Worm (Caenorhabditis elegans) whole organism, young adult: Measurements from ENCODE around the gene B0495.5.

Experiments used
- D2030.7 ChIP-seq: fragments of 200-800 bp; sonication (Bioruptor generic); IDR thresholded peaks from 2 replicates; pipeline ENCODE4 v1.3.6; 2022; ENCODE audit warnings: missing genetic modification reagents, missing genetic modification characterization, missing compliant biosample characterization
- F22D6.2 ChIP-seq: sonication (generic microtip); optimal IDR thresholded peaks from 2 replicates; lab custom pipeline; 2016; ENCODE audit warnings: mild to moderate bottlenecking, missing genetic modification characterization, missing compliant biosample characterization
- F23B12.7 ChIP-seq: sonication (generic microtip); optimal IDR thresholded peaks from 2 replicates; lab custom pipeline; 2017; ENCODE audit warnings: missing genetic modification characterization, mild to moderate bottlenecking, missing compliant biosample characterization, antibody characterized with exemption, moderate library complexity; ENCODE audit not compliant: insufficient read depth
- F33H1.4 ChIP-seq: fragments of 200-800 bp; sonication (Bioruptor generic); IDR thresholded peaks from 2 replicates; pipeline ENCODE4 v1.3.6; 2022; ENCODE audit warnings: missing genetic modification reagents, missing genetic modification characterization, missing compliant biosample characterization
- F39B2.1 ChIP-seq: fragments of 200-800 bp; sonication (Bioruptor generic); IDR thresholded peaks from 2 replicates; pipeline ENCODE4 v1.3.6; 2022; ENCODE audit warnings: missing genetic modification reagents, missing genetic modification characterization, missing compliant biosample characterization
- F57A8.1 ChIP-seq: fragments of 200-800 bp; sonication (Bioruptor generic); optimal IDR thresholded peaks from 2 replicates; lab custom pipeline; 2018; ENCODE audit warnings: mild to moderate bottlenecking, missing genetic modification characterization, moderate library complexity, missing compliant biosample characterization
- F57C9.4 ChIP-seq: sonication (generic microtip); optimal IDR thresholded peaks from 2 replicates; lab custom pipeline; 2017; ENCODE audit warnings: mild to moderate bottlenecking, missing genetic modification characterization, missing compliant biosample characterization
- T07F8.4 ChIP-seq: sonication (generic microtip); optimal IDR thresholded peaks from 2 replicates; lab custom pipeline; 2016; ENCODE audit warnings: mild to moderate bottlenecking, missing genetic modification characterization, moderate library complexity, missing compliant biosample characterization
- T26A5.8 ChIP-seq: sonication (generic microtip); optimal IDR thresholded peaks from 2 replicates; lab custom pipeline; 2016; ENCODE audit warnings: missing genetic modification characterization, missing compliant biosample characterization
- Y67H2A.10 ChIP-seq: fragments of 200-800 bp; sonication (Bioruptor generic); conservative IDR thresholded peaks from 2 replicates; pipeline ENCODE4 v1.3.6; 2022; ENCODE audit warnings: missing genetic modification reagents, missing genetic modification characterization, missing compliant biosample characterization
- Y95B8A.8 ChIP-seq: fragments of 200-800 bp; sonication (Bioruptor generic); IDR thresholded peaks from 2 replicates; pipeline ENCODE4 v1.3.6; 2022; ENCODE audit warnings: missing genetic modification reagents, missing genetic modification characterization, missing compliant biosample characterization
- aptf-3 ChIP-seq: fragments of 200-800 bp; sonication (Bioruptor generic); IDR thresholded peaks from 2 replicates; pipeline ENCODE4 v1.3.6; 2022; ENCODE audit warnings: missing genetic modification characterization, missing compliant biosample characterization
- attf-5 ChIP-seq: fragments of 200-800 bp; sonication (Bioruptor generic); optimal IDR thresholded peaks from 2 replicates; lab custom pipeline; 2018; ENCODE audit warnings: mild to moderate bottlenecking, missing genetic modification characterization, missing compliant biosample characterization
- bed-1 ChIP-seq: fragments of 200-800 bp; sonication (Bioruptor generic); IDR thresholded peaks from 2 replicates; pipeline ENCODE4 v1.3.6; 2022; ENCODE audit warnings: missing genetic modification reagents, missing genetic modification characterization, missing compliant biosample characterization
- cebp-1 ChIP-seq, 2 experiments: fragments of 200-800 bp in 1 of 2; sonication (Bioruptor generic) in 1 of 2; sonication (generic microtip) in 1 of 2; IDR thresholded peaks in 1 of 2; optimal IDR thresholded peaks in 1 of 2; 2 replicates each; pipeline versions ENCODE4 v1.3.6 to Lab custom; 2017 to 2022; ENCODE audit warnings: missing compliant biosample characterization in 2 of 2, missing genetic modification characterization in 2 of 2, mild to moderate bottlenecking in 1 of 2, missing genetic modification reagents in 1 of 2, moderate library complexity in 1 of 2
- ceh-58 ChIP-seq: fragments of 200-800 bp; sonication (Bioruptor generic); IDR thresholded peaks from 2 replicates; pipeline ENCODE4 v1.3.6; 2022; ENCODE audit warnings: missing genetic modification characterization, missing compliant biosample characterization
- chd-7 ChIP-seq: sonication (generic microtip); optimal IDR thresholded peaks from 2 replicates; lab custom pipeline; 2016; ENCODE audit warnings: mild to moderate bottlenecking, missing genetic modification characterization, moderate library complexity, missing compliant biosample characterization
- die-1 ChIP-seq: sonication (generic microtip); optimal IDR thresholded peaks from 2 replicates; lab custom pipeline; 2016; ENCODE audit warnings: missing genotype, mild to moderate bottlenecking, missing genetic modification characterization, missing compliant biosample characterization
- dox-1 ChIP-seq: fragments of 200-800 bp; sonication (Bioruptor generic); IDR thresholded peaks from 2 replicates; pipeline ENCODE4 v1.3.6; 2022; ENCODE audit warnings: missing genetic modification reagents, missing genetic modification characterization, missing compliant biosample characterization
- ets-4 ChIP-seq: fragments of 200-800 bp; sonication (Bioruptor generic); optimal IDR thresholded peaks from 2 replicates; lab custom pipeline; 2018; ENCODE audit warnings: mild to moderate bottlenecking, missing genetic modification characterization, missing compliant biosample characterization
- gei-17 ChIP-seq: fragments of 200-800 bp; sonication (Bioruptor generic); optimal IDR thresholded peaks from 2 replicates; lab custom pipeline; 2018; ENCODE audit warnings: mild to moderate bottlenecking, missing genetic modification characterization, missing compliant biosample characterization
- hlh-12 ChIP-seq: sonication (generic microtip); optimal IDR thresholded peaks from 2 replicates; lab custom pipeline; 2016; ENCODE audit warnings: missing genetic modification characterization, missing compliant biosample characterization
- hrde-1 ChIP-seq: sonication (generic microtip); optimal IDR thresholded peaks from 2 replicates; lab custom pipeline; 2016; ENCODE audit warnings: missing genetic modification characterization, mild to moderate bottlenecking, missing compliant biosample characterization, moderate library complexity, missing genotype, missing genetic modification reagents, borderline replicate concordance
- lag-1 ChIP-seq: fragments of 200-800 bp; sonication (Bioruptor generic); IDR thresholded peaks from 2 replicates; pipeline ENCODE4 v1.3.6; 2022; ENCODE audit warnings: missing genetic modification reagents, missing genetic modification characterization, missing compliant biosample characterization
- let-607 ChIP-seq, 2 experiments: fragments of 200-800 bp in 1 of 2; sonication (Bioruptor generic) in 1 of 2; sonication (generic microtip) in 1 of 2; optimal IDR thresholded peaks; 2 replicates each; lab custom pipeline; 2016 to 2018; ENCODE audit warnings: mild to moderate bottlenecking in 2 of 2, missing compliant biosample characterization in 2 of 2, missing genetic modification characterization in 2 of 2, moderate library complexity in 2 of 2, missing genotype in 1 of 2
- lin-26 ChIP-seq: fragments of 200-800 bp; sonication (Bioruptor generic); IDR thresholded peaks from 2 replicates; pipeline ENCODE4 v1.3.6; 2022; ENCODE audit warnings: missing genetic modification reagents, missing genetic modification characterization, missing compliant biosample characterization
- lsl-1 ChIP-seq: fragments of 200-800 bp; sonication (Bioruptor generic); optimal IDR thresholded peaks from 2 replicates; lab custom pipeline; 2018; ENCODE audit warnings: mild to moderate bottlenecking, missing genetic modification characterization, moderate library complexity, missing compliant biosample characterization
- madf-3 ChIP-seq: fragments of 200-800 bp; sonication (Bioruptor generic); IDR thresholded peaks from 2 replicates; pipeline ENCODE4 v1.3.6; 2022; ENCODE audit warnings: missing genetic modification reagents, missing genetic modification characterization, missing compliant biosample characterization
- madf-6 ChIP-seq: fragments of 200-800 bp; sonication (Bioruptor generic); IDR thresholded peaks from 2 replicates; pipeline ENCODE4 v1.3.6; 2022; ENCODE audit warnings: missing genetic modification reagents, missing genetic modification characterization, missing compliant biosample characterization
- madf-8 ChIP-seq: fragments of 200-800 bp; sonication (Bioruptor generic); conservative IDR thresholded peaks from 2 replicates; pipeline ENCODE4 v1.3.6; 2022; ENCODE audit warnings: missing genetic modification reagents, missing genetic modification characterization, missing compliant biosample characterization
- mxl-1 ChIP-seq: sonication (generic microtip); optimal IDR thresholded peaks from 2 replicates; lab custom pipeline; 2016; ENCODE audit warnings: missing genetic modification characterization, missing compliant biosample characterization
- nfyb-1 ChIP-seq: fragments of 200-800 bp; sonication (Bioruptor generic); IDR thresholded peaks from 2 replicates; pipeline ENCODE4 v1.3.6; 2022; ENCODE audit warnings: missing genetic modification reagents, missing genetic modification characterization, missing compliant biosample characterization
- nhr-27 ChIP-seq: fragments of 200-800 bp; sonication (Bioruptor generic); optimal IDR thresholded peaks from 2 replicates; lab custom pipeline; 2018; ENCODE audit warnings: mild to moderate bottlenecking, missing genetic modification characterization, moderate library complexity, missing compliant biosample characterization
- nhr-80 ChIP-seq: sonication (generic microtip); optimal IDR thresholded peaks from 2 replicates; lab custom pipeline; 2016; ENCODE audit warnings: missing genetic modification characterization, missing compliant biosample characterization
- pha-4 ChIP-seq: fragments of 150-350 bp; sonication (generic microtip); optimal IDR thresholded peaks from 2 replicates; lab custom pipeline; 2014; ENCODE audit warnings: missing biosample characterization, missing genetic modification reagents, missing genetic modification characterization
- rpc-1 ChIP-seq, 2 experiments: fragments of 150-350 bp in 1 of 2; sonication (generic microtip) in 1 of 2; optimal IDR thresholded peaks; 2 replicates each; lab custom pipeline; 2014 to 2018; ENCODE audit warnings: missing biosample characterization in 1 of 2, missing genetic modification characterization in 1 of 2, missing genetic modification reagents in 1 of 2, missing genotype in 1 of 2
- snpc-1.1 ChIP-seq: sonication (generic microtip); optimal IDR thresholded peaks from 2 replicates; lab custom pipeline; 2017; ENCODE audit warnings: missing genetic modification characterization, mild to moderate bottlenecking, missing compliant biosample characterization, antibody characterized with exemption, moderate library complexity, missing genotype, missing genetic modification reagents; ENCODE audit not compliant: insufficient read depth
- snpc-1.3 ChIP-seq: sonication (generic microtip); optimal IDR thresholded peaks from 2 replicates; lab custom pipeline; 2017; ENCODE audit warnings: missing genetic modification characterization, mild to moderate bottlenecking, missing compliant biosample characterization, antibody characterized with exemption, moderate library complexity, missing genotype, missing genetic modification reagents; ENCODE audit not compliant: insufficient read depth
- snpc-4 ChIP-seq, 5 experiments: fragments of 150-350 bp in 1 of 5; sonication (generic microtip) in 4 of 5; optimal IDR thresholded peaks; 2 replicates each; lab custom pipeline; 2014 to 2018; ENCODE audit warnings: missing genetic modification characterization in 5 of 5, missing biosample characterization in 3 of 5, antibody characterized with exemption in 2 of 5, mild to moderate bottlenecking in 2 of 5, missing compliant biosample characterization in 2 of 5, missing genotype in 2 of 5, moderate library complexity in 2 of 5, missing genetic modification reagents in 1 of 5
- somi-1 ChIP-seq: fragments of 200-800 bp; sonication (Bioruptor generic); optimal IDR thresholded peaks from 2 replicates; lab custom pipeline; 2018; ENCODE audit warnings: mild to moderate bottlenecking, missing genetic modification characterization, missing compliant biosample characterization
- tbx-9 ChIP-seq: sonication (generic microtip); optimal IDR thresholded peaks from 2 replicates; lab custom pipeline; 2016; ENCODE audit warnings: borderline replicate concordance, missing genetic modification characterization, inconsistent platforms, missing compliant biosample characterization
- tlf-1 ChIP-seq: fragments of 200-800 bp; sonication (Bioruptor generic); optimal IDR thresholded peaks from 2 replicates; lab custom pipeline; 2018; ENCODE audit warnings: mild to moderate bottlenecking, missing genetic modification characterization, missing compliant biosample characterization

Gene B0495.5

ce11 chrII:7704387-7704786, 6.1 kb upstream of the B0495.5 start:
- no peak for TF ChIP-seq hrde-1 (tag; lab: Kevin White, UChicago)
- no peak for TF ChIP-seq pha-4
- no peak for TF ChIP-seq hlh-12
- TF ChIP-seq T07F8.4 (tag; lab: Kevin White, UChicago) = no peak
- no peak for TF ChIP-seq nfyb-1 (GFP tag; lab: Robert Waterston, UW)
- no peak for TF ChIP-seq dox-1 (GFP tag; lab: Robert Waterston, UW)
- no peak for TF ChIP-seq F23B12.7
- TF ChIP-seq F57A8.1 (GFP tag; lab: Kevin White, UChicago) = no peak
- TF ChIP-seq aptf-3 (GFP tag; lab: Robert Waterston, UW) = no peak
- no peak for TF ChIP-seq F22D6.2 (tag; lab: Kevin White, UChicago)
- TF ChIP-seq gei-17 (GFP tag; lab: Kevin White, UChicago) = no peak
- TF ChIP-seq attf-5 (GFP tag; lab: Kevin White, UChicago) = no peak
- TF ChIP-seq, all 124 proteins: peak for 0

- TF ChIP-seq lsl-1 (GFP tag; lab: Kevin White, UChicago) = peak; percentile 49
- no peak for TF ChIP-seq snpc-1.3 (tag; lab: Kevin White, UChicago)
- no peak for TF ChIP-seq hrde-1 (tag; lab: Kevin White, UChicago)
- no peak for TF ChIP-seq nhr-27
- no peak for TF ChIP-seq F33H1.4
- no peak for TF ChIP-seq madf-3 (GFP tag; lab: Robert Waterston, UW)
- no peak for TF ChIP-seq die-1 (tag; lab: Kevin White, UChicago)
These were observed 703 bp upstream of the B0495.5 start, which contains the start of the genes moa-2 and cdk-11.1 for ce11 chrII:7699009-7699408. Gene moa-2 (minus strand): TSS chrII:7699033. Gene cdk-11.1 (plus strand): TSS chrII:7699235.

DNA sequence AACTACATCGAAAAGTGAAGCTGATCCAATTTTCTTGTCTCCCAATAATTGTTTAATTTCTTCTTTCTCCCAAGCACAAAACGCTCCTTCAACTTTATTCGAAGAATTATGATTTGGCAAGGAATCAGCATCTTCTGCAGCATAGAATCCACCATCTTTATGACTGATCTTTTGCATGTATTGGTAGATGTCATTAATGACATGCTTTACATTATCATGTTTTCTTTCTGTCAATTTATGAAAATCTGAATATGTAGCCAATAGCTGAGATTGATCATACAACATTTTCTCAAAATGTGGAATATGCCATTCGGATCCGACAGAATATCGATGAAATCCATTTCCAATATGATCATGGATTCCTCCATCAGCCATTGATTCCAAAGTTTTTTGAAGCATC, 1.1 kb downstream of the B0495.5 start:
- TF ChIP-seq F39B2.1 (GFP tag; lab: Robert Waterston, UW) (no peak), ceh-58 (no peak), mxl-1 (no peak), F57C9.4 (tag; lab: Kevin White, UChicago) (no peak), madf-8 (GFP tag; lab: Robert Waterston, UW) (no peak), Y95B8A.8 (GFP tag; lab: Robert Waterston, UW) (no peak), hlh-12 (no peak), rpc-1 (optimal IDR thresholded peaks at IDR 0.05; lab: Kevin White, UChicago) (no peak), rpc-1 (tag; optimal IDR thresholded peaks at IDR 0.05; lab: Kevin White, UChicago) (no peak), T26A5.8 (tag; lab: Kevin White, UChicago) (no peak), snpc-1.1 (tag; lab: Kevin White, UChicago) (no peak), T07F8.4 (tag; lab: Kevin White, UChicago) (no peak), cebp-1 (GFP tag; IDR thresholded peaks at IDR 0.05; lab: Robert Waterston, UW) (no peak), cebp-1 (tag; optimal IDR thresholded peaks at IDR 0.05; lab: Kevin White, UChicago) (no peak)

DNA sequence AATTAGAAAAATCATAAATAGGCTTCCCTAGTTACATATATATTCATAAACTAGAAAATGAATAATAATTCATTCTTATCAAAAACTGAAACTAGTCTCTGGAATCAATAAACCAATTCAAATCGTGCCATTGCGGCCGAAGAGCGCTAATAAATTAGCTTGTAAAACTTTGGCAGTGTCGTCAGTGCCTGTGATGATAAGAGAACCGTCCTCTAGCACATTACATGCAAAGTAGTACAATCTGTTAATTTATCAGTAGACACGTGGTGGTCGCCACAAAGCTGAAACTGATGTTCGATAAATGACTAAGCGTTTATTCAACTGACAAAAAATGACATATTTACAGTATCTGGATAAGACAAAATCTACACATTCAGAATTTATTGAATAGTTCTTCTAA, 2.7 kb downstream of the B0495.5 start:
- TF ChIP-seq let-607 (tag; optimal IDR thresholded peaks at IDR 0.05; lab: Kevin White, UChicago) (peak; percentile 84 to 85), madf-6 (no peak), gei-17 (GFP tag; lab: Kevin White, UChicago) (no peak), bed-1 (GFP tag; lab: Robert Waterston, UW) (no peak), snpc-4 (GFP tag; optimal IDR thresholded peaks at IDR 0.05; lab: Kevin White, UChicago) (no peak), snpc-4 (tag; optimal IDR thresholded peaks at IDR 0.05; lab: Kevin White, UChicago) (no peak), nhr-80 (tag; lab: Kevin White, UChicago) (peak; percentile 97), tlf-1 (GFP tag; lab: Kevin White, UChicago) (no peak), Y67H2A.10 (GFP tag; lab: Robert Waterston, UW) (no peak), ets-4 (GFP tag; lab: Kevin White, UChicago) (peak; percentile 55), lag-1 (GFP tag; lab: Robert Waterston, UW) (no peak), F57A8.1 (GFP tag; lab: Kevin White, UChicago) (no peak), ceh-58 (no peak), somi-1 (GFP tag; lab: Kevin White, UChicago) (no peak), tbx-9 (tag; lab: Kevin White, UChicago) (no peak), chd-7 (no peak), D2030.7 (GFP tag; lab: Robert Waterston, UW) (no peak), lin-26 (GFP tag; lab: Robert Waterston, UW) (no peak)
